Worm (Caenorhabditis elegans): Measurements from ENCODE around the gene ctl-1.
"Not testable (repeated sequence)": the region's sequence is repeated elsewhere in the genome, so short reads cannot be mapped to it uniquely, and the experiment has no call there.

DNA sequence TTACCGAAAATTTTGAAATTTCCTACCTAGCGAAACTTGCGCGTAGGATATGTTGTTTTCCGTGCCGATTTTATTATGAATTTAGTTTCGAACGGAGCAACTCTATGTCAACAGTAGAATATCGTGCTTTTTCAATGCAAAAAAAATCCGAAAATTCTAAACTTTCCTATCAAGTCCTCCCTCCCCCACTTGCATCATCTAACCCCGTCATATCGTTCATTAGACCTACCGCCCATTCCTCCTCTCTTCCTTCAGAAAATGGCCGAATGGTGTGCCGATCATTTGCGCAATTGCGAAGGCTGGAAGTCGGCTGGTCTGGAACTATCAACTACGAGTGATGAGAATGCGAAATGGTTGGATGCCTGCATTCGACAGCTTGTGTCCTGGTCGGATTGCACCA lies 9.0 kb downstream of the ctl-1 start, which contains the start of gene Y54G11A.7:
- TF ChIP-seq pha-4, ceh-16, elt-3, nhr-11, ceh-82, aly-2 (tag; optimal IDR thresholded peaks at IDR 0.05): not testable (repeated sequence)

All from whole organism, L3 larva.